Fruit fly (Drosophila melanogaster): ENCODE results near the gene CG46313.
A peak's percentile ranks its signal among the peaks of the same experiment; 100 is the strongest.

CG46313 gene

DNA sequence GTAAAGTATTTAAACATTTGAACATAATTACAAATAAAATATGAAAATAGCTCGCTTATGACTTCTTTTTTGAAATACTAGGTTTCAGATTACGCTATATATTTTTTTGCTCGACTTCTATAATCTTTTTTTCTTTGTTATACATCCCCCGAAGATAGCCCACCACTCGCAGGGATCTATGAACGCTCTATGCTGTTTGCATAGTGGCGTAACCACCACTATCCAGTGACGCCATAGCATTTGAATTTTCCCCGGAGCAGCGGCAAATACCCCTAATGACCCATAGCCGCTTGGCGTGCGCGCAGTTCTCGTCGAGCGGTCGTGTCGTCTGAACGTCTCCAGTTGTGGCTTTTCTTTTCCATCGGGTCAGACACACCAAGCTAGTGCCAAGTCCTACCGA is at the start of gene CG46313, which contains the start of gene CG14253:
TSS of gene CG46313 (plus strand) at position 301 of the 400 bp plus-strand sequence.
TSS of gene CG14253 (plus strand) at position 301 of the 400 bp plus-strand sequence.
- no peak for TF ChIP-seq CG17801 (GFP tag; optimal IDR thresholded peaks at IDR 0.05; ENCODE audit: partially characterized antibody)

DNA sequence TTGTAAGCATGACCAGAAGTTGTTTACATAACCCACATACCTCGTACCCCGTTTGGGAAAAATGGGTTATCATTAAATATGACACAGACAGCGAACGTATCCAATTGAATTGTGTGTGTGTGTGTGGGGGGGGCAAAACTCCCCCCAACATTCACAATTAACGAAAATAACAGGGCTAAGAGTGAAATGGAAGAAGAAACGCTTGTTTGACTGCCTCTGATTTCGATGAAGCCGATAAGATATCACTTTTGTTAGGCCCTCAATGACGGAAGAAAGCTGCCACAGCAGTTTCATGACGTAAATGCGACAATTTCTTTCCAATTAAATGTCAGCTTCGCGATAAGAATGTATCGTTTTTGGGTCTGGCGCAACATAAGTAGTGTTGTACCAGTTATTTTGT is 44.5 kb upstream of the CG46313 start:
- no peak for TF ChIP-seq CG17801 (GFP tag; optimal IDR thresholded peaks at IDR 0.05; ENCODE audit: partially characterized antibody)

DNA sequence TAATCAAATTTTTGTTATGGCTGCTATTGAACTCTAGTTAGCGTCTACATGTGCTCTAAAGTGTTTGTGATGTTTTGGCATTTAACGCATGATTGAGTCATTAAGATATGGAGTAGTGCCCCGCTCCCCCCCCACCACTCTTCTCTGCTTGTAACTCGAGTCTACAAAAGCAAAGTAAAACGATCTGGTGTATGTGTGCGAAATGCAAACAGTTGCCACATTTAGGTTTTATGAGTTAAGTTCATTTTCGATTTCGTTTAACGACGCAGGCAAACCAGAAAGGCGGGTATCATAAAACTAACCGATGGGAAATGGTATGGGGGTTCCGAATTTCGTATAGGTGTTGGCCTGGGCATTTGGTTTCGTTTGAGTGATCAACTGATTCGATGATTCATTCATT is 43.8 kb upstream of the CG46313 start:
- TF ChIP-seq CG17801 (GFP tag; optimal IDR thresholded peaks at IDR 0.05; ENCODE audit: partially characterized antibody), result no peak

DNA sequence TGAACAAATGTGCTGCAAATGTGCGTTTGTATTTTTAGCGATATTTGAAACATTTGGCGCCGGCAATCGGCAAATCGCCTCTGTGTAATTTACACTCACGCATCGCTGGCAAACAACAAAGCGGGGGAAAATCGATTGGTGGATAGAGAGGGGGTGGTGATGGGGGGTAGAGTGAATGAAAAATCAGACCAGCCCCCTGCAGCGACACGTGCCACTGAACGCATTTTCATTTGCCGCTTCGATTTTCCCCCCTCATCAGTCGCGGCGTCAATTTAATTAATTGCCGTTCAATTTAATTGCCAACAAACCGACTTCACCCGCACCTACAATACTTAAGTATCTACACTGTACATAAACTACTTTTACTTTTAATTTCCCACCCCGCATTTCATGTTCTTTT is 42.9 kb upstream of the CG46313 start:
- TF ChIP-seq CG17801 (GFP tag; optimal IDR thresholded peaks at IDR 0.05; ENCODE audit: partially characterized antibody), result no peak

DNA sequence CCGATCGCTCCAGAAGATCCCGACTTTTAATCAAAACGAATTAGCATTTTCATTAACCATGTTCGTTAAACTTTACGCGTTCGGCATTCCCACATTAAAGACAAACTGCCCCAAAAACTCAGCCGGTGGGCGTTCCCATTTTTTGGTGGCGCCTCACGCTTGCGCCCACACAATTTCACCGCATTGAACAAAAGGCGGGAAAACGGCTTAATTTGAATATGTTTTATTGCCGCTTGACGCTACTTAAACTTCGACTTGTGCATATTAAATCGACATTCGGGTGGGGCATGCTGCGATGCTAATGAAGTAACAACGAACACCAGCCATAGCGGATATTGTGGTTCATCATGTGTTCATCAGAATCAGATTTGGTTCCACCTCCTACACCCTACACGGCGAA is 41.8 kb upstream of the CG46313 start:
- TF ChIP-seq CG17801 (GFP tag; optimal IDR thresholded peaks at IDR 0.05; ENCODE audit: partially characterized antibody), result no peak

DNA sequence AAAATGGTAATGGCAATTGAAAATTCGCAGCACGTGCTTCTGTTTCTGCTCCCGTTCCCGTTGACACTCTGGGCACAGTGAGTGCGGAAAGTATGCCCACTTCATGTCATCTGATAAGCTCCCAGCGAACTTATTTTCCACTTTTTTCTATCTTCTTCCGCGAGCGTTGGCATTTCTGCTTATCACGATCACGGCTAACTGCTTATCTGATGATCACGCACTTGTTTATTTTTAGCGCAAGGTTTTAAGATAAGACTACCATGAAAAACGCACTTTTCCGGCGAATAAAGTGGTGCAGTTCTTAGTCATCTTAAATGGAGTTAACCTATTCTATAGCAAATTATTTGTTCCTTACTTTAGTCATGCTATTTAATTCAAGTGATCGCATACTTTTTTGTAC is 40.9 kb upstream of the CG46313 start:
- peak; percentile 1 for TF ChIP-seq CG17801 (GFP tag; optimal IDR thresholded peaks at IDR 0.05; ENCODE audit: partially characterized antibody)

DNA sequence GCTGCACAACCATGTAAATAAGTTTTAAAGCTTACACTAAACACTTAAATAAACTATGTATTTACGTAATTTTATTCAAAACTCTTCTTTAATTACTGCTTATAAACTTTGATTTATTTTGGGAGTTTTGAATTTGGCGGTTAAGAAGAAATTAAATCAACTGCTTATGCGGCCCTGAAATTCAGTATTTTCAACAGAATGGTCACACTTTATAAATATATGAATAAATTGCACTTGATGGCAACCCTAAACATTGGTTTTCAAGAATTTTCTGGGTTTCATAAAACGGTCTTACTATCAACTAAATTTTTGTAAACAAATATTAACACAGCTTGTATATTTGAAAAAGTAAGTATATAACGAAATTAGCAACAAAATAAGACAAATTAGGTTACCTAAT is 33.1 kb upstream of the CG46313 start, which contains the start of gene CG14252:
TSS of gene CG14252 (plus strand) at position 302 of the 400 bp plus-strand sequence.
- no peak for TF ChIP-seq CG17801 (GFP tag; optimal IDR thresholded peaks at IDR 0.05; ENCODE audit: partially characterized antibody)

DNA sequence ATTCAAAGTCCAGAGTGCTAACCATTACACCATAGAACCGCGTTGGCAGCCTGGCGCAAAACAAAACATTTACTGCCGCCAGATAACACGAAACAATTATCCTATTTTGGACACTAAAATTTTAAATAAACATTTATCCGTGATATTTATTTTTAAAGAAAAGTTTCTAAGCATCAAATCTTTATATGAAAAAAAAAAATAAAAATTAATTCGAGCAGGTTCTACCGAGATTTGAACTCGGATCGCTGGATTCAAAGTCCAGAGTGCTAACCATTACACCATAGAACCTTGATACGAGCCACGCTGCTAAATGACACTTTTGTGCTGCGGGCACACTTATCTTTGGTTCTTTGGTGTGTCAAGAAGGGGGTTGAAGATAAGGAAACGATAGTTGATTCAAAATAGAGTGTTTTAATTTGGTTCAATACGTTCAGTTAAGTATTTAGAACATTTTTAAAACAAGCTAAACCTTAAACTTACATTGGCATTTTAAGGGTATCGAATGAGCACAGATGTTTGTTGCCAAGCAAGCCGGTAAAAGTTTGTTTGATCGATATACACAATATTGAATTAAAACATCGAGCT is 31.0 kb upstream of the CG46313 start, which contains the start of gene Spag1:
TSS of gene Spag1 (plus strand) at position 535 of the 585 bp plus-strand sequence.
- peak; percentile 63 for TF ChIP-seq CG17801 (GFP tag; optimal IDR thresholded peaks at IDR 0.05; ENCODE audit: partially characterized antibody)

DNA sequence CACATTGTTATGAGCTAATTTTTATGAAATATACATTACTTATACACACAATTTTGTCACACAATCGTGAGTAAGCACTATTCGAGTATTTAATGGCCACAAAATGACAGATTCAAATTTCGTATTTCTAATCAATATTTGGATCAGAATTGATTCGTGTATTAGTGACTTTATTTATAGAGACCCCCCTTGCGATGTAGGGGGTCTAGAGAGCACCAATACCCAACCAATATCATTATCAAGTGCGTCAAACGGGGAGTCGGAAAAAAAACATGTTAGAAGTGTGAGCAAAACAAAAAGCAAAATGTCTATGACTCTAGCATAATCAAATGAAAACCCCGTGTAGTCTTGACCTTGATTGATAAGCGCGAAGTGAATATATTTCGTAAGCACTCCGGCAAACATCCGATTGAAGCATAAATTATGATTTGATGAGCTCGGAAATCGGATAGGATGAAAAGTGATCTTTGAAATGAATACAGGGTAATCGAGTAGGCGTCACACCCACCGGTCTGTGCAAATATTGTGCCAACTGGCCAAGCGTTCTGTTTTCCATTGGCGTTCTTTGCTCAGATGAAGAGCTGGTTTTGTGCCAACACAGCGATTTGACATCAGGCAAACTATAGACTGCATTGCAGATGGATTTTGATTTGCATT is 26.0 kb upstream of the CG46313 start:
- no peak for TF ChIP-seq CG17801 (GFP tag; optimal IDR thresholded peaks at IDR 0.05; ENCODE audit: partially characterized antibody)

DNA sequence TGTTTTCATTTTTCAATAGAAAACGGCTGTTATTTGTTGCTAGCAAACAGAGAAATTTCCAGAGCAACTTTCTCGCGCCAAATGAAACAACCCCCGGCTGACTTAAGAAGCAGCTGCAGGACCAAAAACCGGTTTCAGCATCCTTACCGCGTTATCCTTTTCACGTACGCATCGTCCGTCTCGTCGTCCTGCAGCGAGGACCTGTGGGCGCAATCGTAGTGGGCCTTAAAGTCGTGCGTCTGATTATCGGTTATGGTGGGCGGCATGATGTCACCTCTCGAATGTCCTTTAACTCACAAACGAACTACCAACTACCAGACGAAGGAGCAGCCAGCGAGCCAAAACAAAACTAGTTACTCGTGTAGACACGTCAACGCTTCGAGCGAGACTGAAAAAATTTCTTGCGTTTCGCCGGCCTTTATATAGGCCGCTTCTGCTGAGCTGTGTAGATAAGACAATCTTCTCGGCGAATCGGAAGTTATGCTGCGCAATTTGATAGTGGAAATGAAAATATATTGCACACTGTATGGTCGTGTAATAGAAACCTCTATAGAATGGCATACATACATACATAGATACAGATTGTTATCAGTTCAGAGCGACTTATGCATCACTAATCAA is 25.4 kb upstream of the CG46313 start:
- TF ChIP-seq CG17801 (GFP tag; optimal IDR thresholded peaks at IDR 0.05; ENCODE audit: partially characterized antibody), result no peak

DNA sequence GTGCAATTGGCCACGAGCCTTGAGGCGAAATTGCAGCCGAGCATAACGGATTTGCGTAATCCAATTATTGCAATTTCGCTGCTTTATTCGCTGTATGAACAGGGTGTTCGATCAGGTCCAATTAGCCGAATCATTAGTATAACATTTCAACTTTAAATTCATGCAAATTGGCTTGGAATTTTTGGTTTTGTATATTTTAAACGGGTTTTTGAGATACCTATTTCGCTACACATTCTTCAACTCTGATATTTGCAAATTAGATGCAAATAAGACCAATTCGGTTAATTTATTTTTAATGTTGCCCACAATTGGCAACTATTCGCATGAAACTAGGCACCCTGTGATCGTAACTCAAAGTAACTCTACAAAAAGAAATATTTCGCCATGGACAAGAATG is 24.9 kb upstream of the CG46313 start:
- peak; percentile 99 for TF ChIP-seq CG17801 (GFP tag; optimal IDR thresholded peaks at IDR 0.05; ENCODE audit: partially characterized antibody)

DNA sequence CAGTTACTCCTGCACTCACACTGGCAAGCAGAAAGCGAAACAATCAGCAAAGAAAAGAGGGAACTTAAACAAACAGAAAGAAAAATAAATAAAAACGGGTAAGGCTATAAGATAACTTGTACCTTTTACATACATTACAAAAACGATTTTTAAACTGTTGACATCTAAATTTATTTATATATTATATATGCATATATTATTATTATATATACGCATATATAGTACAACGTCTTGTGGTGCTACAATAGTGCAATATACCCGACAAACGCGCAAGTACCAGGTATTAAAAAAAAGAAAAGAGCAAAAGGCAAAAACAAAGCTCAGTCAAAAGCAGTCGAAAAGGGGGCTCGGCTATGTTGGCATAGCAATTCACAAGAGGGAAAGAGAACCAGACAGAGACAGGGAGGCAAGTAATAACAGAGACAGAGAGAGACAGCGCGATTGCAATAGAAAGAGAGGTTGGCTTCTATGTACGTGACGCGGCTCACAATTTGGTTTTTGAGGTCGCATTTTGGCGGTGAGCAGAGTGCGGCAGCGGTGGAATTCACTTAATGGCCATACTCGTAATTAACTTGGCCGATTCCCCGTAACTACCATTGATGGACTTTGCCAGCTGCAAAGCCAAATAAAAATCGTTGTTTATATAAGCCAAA is 24.2 kb upstream of the CG46313 start:
- TF ChIP-seq CG17801 (GFP tag; optimal IDR thresholded peaks at IDR 0.05; ENCODE audit: partially characterized antibody), result peak; percentile 89

DNA sequence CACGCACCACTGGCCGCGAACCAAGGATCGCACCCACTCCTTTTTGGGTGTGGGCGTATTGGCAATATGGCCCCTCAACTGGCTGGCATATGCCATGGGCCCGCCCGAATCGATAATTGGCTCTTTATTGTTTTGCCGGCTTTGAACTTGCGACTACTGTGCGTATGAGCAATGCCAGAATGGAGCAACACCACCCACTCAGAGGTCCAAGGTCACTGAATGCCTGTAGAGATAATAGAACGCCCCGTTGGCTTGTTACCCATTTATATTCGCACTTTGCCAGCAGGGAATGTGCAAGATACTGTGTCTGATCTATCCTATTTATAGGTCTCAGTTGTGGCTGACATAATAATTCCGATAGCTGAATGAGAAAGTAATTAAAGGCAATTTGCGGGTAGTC is 22.8 kb upstream of the CG46313 start:
- TF ChIP-seq CG17801 (GFP tag; optimal IDR thresholded peaks at IDR 0.05; ENCODE audit: partially characterized antibody), result no peak

DNA sequence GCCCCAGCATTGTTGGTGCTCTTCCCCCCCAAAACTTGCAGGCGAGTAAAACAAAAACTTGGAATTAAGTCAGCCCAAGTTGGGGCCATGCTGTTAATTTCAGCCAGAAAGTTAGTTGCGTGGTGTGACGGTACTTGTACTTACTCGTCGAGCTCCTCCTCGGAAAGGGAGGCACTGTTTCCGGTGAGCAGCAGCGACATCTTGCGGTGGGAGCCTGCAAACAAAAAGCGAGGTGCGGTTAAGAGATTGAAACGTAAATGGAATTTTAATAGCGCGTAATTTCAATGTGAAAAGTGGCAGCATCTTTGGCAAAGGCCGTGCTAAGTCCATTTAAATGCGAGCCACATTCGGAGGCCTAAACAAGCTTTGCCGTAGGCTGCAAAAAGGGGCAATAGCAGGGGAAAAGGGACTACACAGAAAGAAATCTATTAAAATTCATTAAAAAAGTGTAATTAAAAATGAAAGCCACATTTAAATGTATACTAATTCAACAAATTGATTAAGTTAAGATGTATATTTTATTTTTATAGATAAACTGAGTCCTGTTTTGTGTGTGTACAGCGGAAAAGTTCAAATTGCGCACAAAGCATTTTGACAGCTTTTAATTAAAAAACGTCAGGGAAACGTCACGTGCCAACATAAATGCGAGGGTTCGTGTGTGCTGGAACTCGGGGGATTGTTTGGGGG is 21.8 kb upstream of the CG46313 start:
- no peak for TF ChIP-seq CG17801 (GFP tag; optimal IDR thresholded peaks at IDR 0.05; ENCODE audit: partially characterized antibody)

DNA sequence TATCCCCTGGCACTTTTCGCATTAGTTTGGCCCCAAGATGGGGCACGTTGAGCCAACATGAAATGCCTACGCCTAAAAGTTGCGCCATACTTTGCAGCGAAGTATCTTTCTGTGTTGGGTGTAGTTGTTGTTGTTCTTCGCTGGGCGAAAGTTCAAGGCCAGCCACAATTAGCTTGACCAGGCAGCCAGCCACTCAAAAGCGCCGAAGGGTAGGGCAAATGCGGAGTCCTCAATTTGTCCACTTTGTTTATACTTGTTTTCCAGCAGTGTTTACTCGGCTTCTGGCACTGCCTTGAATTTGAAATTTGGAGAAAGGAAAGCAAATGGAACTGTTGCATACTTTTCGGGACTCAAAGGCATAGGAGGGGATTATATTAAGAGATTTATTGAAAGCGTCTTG is 21.2 kb upstream of the CG46313 start:
- TF ChIP-seq CG17801 (GFP tag; optimal IDR thresholded peaks at IDR 0.05; ENCODE audit: partially characterized antibody), result no peak
